Worm (Caenorhabditis elegans) whole organism, L1 larva: ENCODE measurements around the gene Y71H2AM.1.

Experiments
- jun-1 ChIP-seq: fragments of 150-350 bp; optimal IDR thresholded peaks from 2 replicates; lab custom pipeline; 2014; ENCODE audit warnings: missing biosample characterization, missing genetic modification reagents, missing genetic modification characterization
- lir-3 ChIP-seq: sonication (generic microtip); optimal IDR thresholded peaks from 2 replicates; lab custom pipeline; 2016; ENCODE audit warnings: mild to moderate bottlenecking, missing genetic modification characterization, moderate library complexity, missing compliant biosample characterization; ENCODE audit not compliant: poor library complexity
- nhr-77 ChIP-seq: fragments of 150-350 bp; optimal IDR thresholded peaks from 2 replicates; lab custom pipeline; 2014; ENCODE audit warnings: missing biosample characterization, missing genetic modification characterization

DNA sequence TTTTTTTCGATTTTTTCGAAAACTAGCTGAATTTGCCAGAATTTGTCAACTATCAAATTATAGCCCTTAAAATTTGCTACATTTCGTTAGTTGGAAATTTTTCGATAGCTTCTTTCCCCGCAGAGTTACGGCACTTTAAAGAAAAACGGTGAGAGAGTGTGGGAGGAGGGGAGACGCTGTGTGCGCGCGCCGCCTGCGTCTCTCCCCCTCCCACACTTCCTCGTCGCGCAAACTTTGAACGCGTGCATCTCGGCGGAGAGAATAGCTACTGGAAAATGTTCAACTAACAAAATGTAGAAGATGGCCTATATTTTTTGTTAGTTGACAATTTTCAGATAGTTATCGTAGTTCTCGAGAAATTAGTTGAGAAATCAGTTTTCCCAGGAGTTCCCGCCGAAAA is 39.7 kb downstream of the Y71H2AM.1 start:
- TF ChIP-seq lir-3 (tag; lab: Kevin White, UChicago) (no peak), jun-1 (tag; lab: Kevin White, UChicago) (no peak), nhr-77 (no peak)
